Worm (Caenorhabditis elegans): ENCODE results near the gene mec-10.

Gene mec-10

DNA sequence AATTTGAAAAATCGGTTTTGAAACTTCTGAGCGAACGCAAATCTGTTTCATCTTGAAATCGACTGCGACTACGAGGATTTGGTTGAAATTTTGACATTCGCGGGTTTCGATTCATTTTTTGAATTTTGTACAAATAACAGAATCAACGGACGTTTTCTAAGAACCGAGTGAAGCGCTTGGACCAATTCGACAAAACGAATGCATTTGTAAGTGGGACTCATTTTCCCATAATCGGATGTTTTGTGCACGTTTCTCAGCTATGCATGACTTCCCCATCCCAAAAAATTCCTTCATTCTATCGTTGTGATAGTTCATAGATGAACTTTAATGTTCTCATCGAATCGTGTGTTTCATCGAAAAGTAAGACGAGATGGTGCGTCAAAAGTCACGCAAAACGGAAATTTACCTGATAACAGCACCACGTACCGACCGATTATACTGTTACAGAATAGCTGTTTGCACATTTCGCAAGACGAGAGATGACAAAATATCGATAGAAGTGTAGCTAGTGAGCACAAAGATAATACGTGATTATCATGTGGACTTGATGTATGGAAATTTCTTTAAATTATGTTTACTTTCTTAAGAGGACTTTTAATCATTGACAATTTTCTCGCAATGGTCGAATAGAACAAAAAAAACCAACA lies at the start of gene mec-10:
mec-10 (minus strand) TSS at position 189 of the 647 bp plus-strand sequence.
- TF ChIP-seq nhr-28 (tag; optimal IDR thresholded peaks at IDR 0.05) = no peak
- TF ChIP-seq pqm-1 (tag; optimal IDR thresholded peaks at IDR 0.05) = peak; percentile 97
- peak; percentile 35 for TF ChIP-seq pha-4 (tag; optimal IDR thresholded peaks at IDR 0.05)
- TF ChIP-seq nfya-1 (tag; optimal IDR thresholded peaks at IDR 0.05; ENCODE audit: insufficient read depth) = no peak
- peak; percentile 91 for TF ChIP-seq elt-2 (tag; optimal IDR thresholded peaks at IDR 0.05)

DNA sequence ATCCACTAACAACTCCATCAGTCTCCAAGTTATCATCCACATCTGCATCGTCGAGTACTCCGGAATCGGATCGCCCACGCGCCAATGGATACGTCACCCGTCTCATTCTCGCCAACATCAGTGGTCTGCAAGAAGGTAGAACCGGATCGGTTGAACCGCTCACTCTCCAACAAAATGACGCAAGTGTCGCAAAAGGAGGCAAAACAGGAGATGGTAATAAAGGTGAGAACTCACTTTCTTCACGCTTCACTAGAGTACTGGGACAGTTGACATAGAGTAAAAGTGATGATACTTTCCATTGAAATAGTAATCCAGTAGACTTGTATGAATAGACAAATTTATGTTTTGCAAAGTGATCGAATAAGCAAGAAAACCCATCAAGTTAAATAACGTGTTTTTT lies 39.0 kb upstream of the mec-10 start:
- no peak for TF ChIP-seq ztf-4 (tag; optimal IDR thresholded peaks at IDR 0.05)
- no peak for TF ChIP-seq ceh-16 (tag; optimal IDR thresholded peaks at IDR 0.05)
- no peak for TF ChIP-seq zag-1 (tag; optimal IDR thresholded peaks at IDR 0.05)
- TF ChIP-seq nhr-43 (tag; optimal IDR thresholded peaks at IDR 0.05; ENCODE audit: poor library complexity, severe bottlenecking) = no peak
- no peak for TF ChIP-seq nhr-25 (tag; optimal IDR thresholded peaks at IDR 0.05)
- no peak for TF ChIP-seq nhr-77 (tag; optimal IDR thresholded peaks at IDR 0.05)
- no peak for TF ChIP-seq ceh-9 (tag; optimal IDR thresholded peaks at IDR 0.05)
- TF ChIP-seq unc-39 (tag; optimal IDR thresholded peaks at IDR 0.05) = no peak
- no peak for TF ChIP-seq pha-4 (tag; optimal IDR thresholded peaks at IDR 0.05)
- no peak for TF ChIP-seq ama-1 (optimal IDR thresholded peaks at IDR 0.05)

DNA sequence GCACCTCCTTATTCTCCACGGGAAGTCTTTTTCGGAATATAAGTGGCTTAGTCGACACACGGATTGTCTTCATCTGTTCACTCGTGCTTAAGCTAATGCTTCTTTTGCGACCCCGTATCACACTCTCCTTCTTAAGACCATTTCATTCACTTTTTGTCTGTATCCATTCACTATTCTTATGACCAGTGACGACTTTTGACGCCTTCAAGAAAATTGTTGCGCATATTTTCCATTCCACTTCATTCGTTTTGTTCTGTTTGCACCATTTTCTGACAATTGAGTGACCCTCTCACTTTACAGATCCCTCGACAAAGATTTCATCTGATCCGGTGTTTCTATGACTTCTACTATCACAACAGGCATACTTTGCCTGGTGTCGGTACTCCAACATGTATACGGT lies 37.5 kb upstream of the mec-10 start, which contains the start of gene H03E18.1:
H03E18.1 (plus strand) TSS at position 301 of the 400 bp plus-strand sequence.
- TF ChIP-seq lin-39 (tag; optimal IDR thresholded peaks at IDR 0.05) = no peak
- TF ChIP-seq ceh-28 (tag; optimal IDR thresholded peaks at IDR 0.05) = no peak
- no peak for TF ChIP-seq unc-62 (GFP tag; optimal IDR thresholded peaks at IDR 0.05)
- no peak for TF ChIP-seq zag-1 (tag; optimal IDR thresholded peaks at IDR 0.05)
- no peak for TF ChIP-seq nhr-67 (tag; optimal IDR thresholded peaks at IDR 0.05)
- TF ChIP-seq ama-1 (optimal IDR thresholded peaks at IDR 0.05) = no peak
- TF ChIP-seq lsy-12 (tag; optimal IDR thresholded peaks at IDR 0.05) = no peak
- no peak for TF ChIP-seq pha-4 (tag; optimal IDR thresholded peaks at IDR 0.05)
- TF ChIP-seq hmg-11 (tag; optimal IDR thresholded peaks at IDR 0.05) = no peak
- TF ChIP-seq mdl-1 (tag; optimal IDR thresholded peaks at IDR 0.05) = no peak
- no peak for TF ChIP-seq skn-1 (tag; optimal IDR thresholded peaks at IDR 0.05)
- TF ChIP-seq R02D3.7 (tag; optimal IDR thresholded peaks at IDR 0.05) = no peak
- TF ChIP-seq unc-39 (tag; optimal IDR thresholded peaks at IDR 0.05) = no peak
- no peak for TF ChIP-seq ZK546.5 (tag; optimal IDR thresholded peaks at IDR 0.05)
- TF ChIP-seq nhr-25 (tag; optimal IDR thresholded peaks at IDR 0.05) = no peak
- TF ChIP-seq nhr-77 (tag; optimal IDR thresholded peaks at IDR 0.05) = no peak
- no peak for TF ChIP-seq ztf-11 (tag; optimal IDR thresholded peaks at IDR 0.05)

DNA sequence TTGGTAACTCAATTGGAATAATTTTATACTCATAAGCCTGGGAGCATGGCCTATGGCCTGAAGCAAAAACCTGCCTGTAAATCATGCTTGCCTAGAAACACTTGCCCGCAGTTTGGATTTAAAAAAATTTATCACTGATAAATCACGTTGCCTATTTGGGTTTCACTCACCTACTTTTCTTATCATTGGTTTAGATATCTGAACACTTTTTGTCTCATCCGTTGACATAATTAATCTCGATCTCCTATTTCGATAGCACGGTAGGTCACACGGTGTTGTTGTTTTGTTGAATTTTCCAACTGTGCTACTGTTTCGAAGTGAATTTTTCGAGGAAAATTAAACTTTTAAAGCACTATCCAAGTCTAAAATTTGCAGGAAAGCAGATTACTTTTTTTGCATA lies 36.9 kb upstream of the mec-10 start:
- no peak for TF ChIP-seq nhr-237 (tag; optimal IDR thresholded peaks at IDR 0.05)
- no peak for TF ChIP-seq zag-1 (tag; optimal IDR thresholded peaks at IDR 0.05)
- TF ChIP-seq elt-1 (tag; optimal IDR thresholded peaks at IDR 0.05) = no peak
- TF ChIP-seq unc-62 (GFP tag; optimal IDR thresholded peaks at IDR 0.05) = no peak
- peak; percentile 76 for TF ChIP-seq nhr-23 (tag; optimal IDR thresholded peaks at IDR 0.05)

DNA sequence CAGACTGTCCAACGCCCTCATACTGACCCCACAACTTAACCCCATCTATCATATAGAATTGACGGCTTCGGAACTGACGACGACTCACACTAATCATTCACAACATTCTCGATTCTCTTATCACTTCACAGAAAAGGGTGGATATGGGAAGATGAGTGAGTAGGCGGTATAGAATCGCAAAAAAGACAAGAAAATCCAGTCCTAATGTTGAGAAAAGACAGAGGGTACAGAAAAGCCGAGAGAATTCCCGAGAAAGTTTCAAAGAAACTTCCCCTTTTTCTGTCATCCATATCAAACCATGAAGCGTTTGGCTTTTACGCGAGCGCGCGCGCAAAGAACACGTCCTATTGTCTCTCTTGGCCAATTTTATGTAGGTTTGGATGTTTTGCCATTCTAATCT lies 34.1 kb upstream of the mec-10 start:
- TF ChIP-seq ceh-28 (tag; optimal IDR thresholded peaks at IDR 0.05) (no peak), nfya-1 (tag; optimal IDR thresholded peaks at IDR 0.05; ENCODE audit: insufficient read depth) (no peak), ceh-16 (tag; optimal IDR thresholded peaks at IDR 0.05) (no peak), nhr-23 (tag; optimal IDR thresholded peaks at IDR 0.05) (peak; percentile 71), mml-1 (tag; optimal IDR thresholded peaks at IDR 0.05) (no peak), elt-3 (tag; optimal IDR thresholded peaks at IDR 0.05) (no peak), nhr-76 (tag; optimal IDR thresholded peaks at IDR 0.05) (no peak), tbx-2 (tag; optimal IDR thresholded peaks at IDR 0.05) (no peak), ztf-11 (tag; optimal IDR thresholded peaks at IDR 0.05) (no peak), ztf-4 (tag; optimal IDR thresholded peaks at IDR 0.05) (no peak), nhr-25 (tag; optimal IDR thresholded peaks at IDR 0.05) (peak; percentile 15), fkh-10 (GFP tag; optimal IDR thresholded peaks at IDR 0.05) (no peak), nhr-43 (tag; optimal IDR thresholded peaks at IDR 0.05; ENCODE audit: poor library complexity, severe bottlenecking) (peak; percentile 60), nhr-12 (tag; optimal IDR thresholded peaks at IDR 0.05) (no peak), pqm-1 (tag; optimal IDR thresholded peaks at IDR 0.05) (no peak), daf-12 (tag; optimal IDR thresholded peaks at IDR 0.05) (no peak), pha-4 (tag; optimal IDR thresholded peaks at IDR 0.05) (no peak), elt-1 (tag; optimal IDR thresholded peaks at IDR 0.05) (no peak), hmg-11 (tag; optimal IDR thresholded peaks at IDR 0.05) (no peak), ceh-82 (tag; optimal IDR thresholded peaks at IDR 0.05) (no peak)
